Fruit fly (Drosophila melanogaster): ENCODE data around the gene Afti.

Gene Afti

dm6 chr3R:14370199-14370933 lies 43.9 kb upstream of the Afti start (continued):
- TF ChIP-seq CG1529 (GFP tag; optimal IDR thresholded peaks at IDR 0.05) (peak; percentile 52), knrl (GFP tag; IDR thresholded peaks at IDR 0.05; ENCODE audit: partially characterized antibody) (no peak), pnt (GFP tag; optimal IDR thresholded peaks at IDR 0.05) (peak; percentile 71), Sin3A (optimal IDR thresholded peaks at IDR 0.05) (no peak), chif (GFP tag; optimal IDR thresholded peaks at IDR 0.05) (peak; percentile 73 to 84), Aef1 (GFP tag; IDR thresholded peaks at IDR 0.05) (peak; percentile 79), CG14860 (GFP tag; IDR thresholded peaks at IDR 0.05; ENCODE audit: partially characterized antibody) (no peak), CG2129 (GFP tag; IDR thresholded peaks at IDR 0.05; ENCODE audit: partially characterized antibody) (no peak), fd102C (GFP tag; optimal IDR thresholded peaks at IDR 0.05) (no peak), CG18262 (tag; optimal IDR thresholded peaks at IDR 0.05) (peak; percentile 58), lilli (GFP tag; optimal IDR thresholded peaks at IDR 0.05) (peak; percentile 78), corto (GFP tag; optimal IDR thresholded peaks at IDR 0.05) (peak; percentile 78), ttk (GFP tag; IDR thresholded peaks at IDR 0.05) (peak; percentile 80), phol (tag; optimal IDR thresholded peaks at IDR 0.05) (peak; percentile 77), CG7556 (GFP tag; optimal IDR thresholded peaks at IDR 0.05) (peak; percentile 75), D19A (tag; optimal IDR thresholded peaks at IDR 0.05) (peak; percentile 38), CG15696 (tag; optimal IDR thresholded peaks at IDR 0.05) (no peak), sr (GFP tag; IDR thresholded peaks at IDR 0.05) (peak; percentile 66; the same call in 1 of the 3 replicates), CG2889 (GFP tag; IDR thresholded peaks at IDR 0.05) (peak; percentile 75; the same call in 2 of the 3 replicates), CG12155 (GFP tag; optimal IDR thresholded peaks at IDR 0.05) (peak; percentile 70), CG7372 (GFP tag; IDR thresholded peaks at IDR 0.05) (peak; percentile 73), CG8924 (tag; optimal IDR thresholded peaks at IDR 0.05) (peak; percentile 29), ATbp (GFP tag; optimal IDR thresholded peaks at IDR 0.05) (peak; percentile 79), Trl (optimal IDR thresholded peaks at IDR 0.05) (peak; percentile 48 to 74), Trl (GFP tag; optimal IDR thresholded peaks at IDR 0.05) (peak; percentile 68), tap (tag; optimal IDR thresholded peaks at IDR 0.05) (peak; percentile 11), exex (tag; optimal IDR thresholded peaks at IDR 0.05) (peak; percentile 33), Bdp1 (GFP tag; optimal IDR thresholded peaks at IDR 0.05) (peak; percentile 61), Dll (GFP tag; IDR thresholded peaks at IDR 0.05; ENCODE audit: partially characterized antibody) (no peak), YL-1 (GFP tag; optimal IDR thresholded peaks at IDR 0.05) (no peak), CG2202 (tag; optimal IDR thresholded peaks at IDR 0.05) (peak; percentile 19), Lhr (GFP tag; optimal IDR thresholded peaks at IDR 0.05) (peak; percentile 22), Mad (GFP tag; optimal IDR thresholded peaks at IDR 0.05) (peak; percentile 82), Ets97D (GFP tag; optimal IDR thresholded peaks at IDR 0.05) (peak; percentile 34), CG11093 (GFP tag; IDR thresholded peaks at IDR 0.05) (peak; percentile 74), CG16813 (GFP tag; IDR thresholded peaks at IDR 0.05; ENCODE audit: partially characterized antibody) (no peak), shn (GFP tag; optimal IDR thresholded peaks at IDR 0.05) (peak; percentile 31), Dref (GFP tag; IDR thresholded peaks at IDR 0.05) (no peak), Dbx (GFP tag; IDR thresholded peaks at IDR 0.05) (peak; percentile 68; the same call in 2 of the 3 replicates), CG12942 (GFP tag; optimal IDR thresholded peaks at IDR 0.05) (peak; percentile 61), CG12236 (GFP tag; optimal IDR thresholded peaks at IDR 0.05) (peak; percentile 22), CG42726 (GFP tag; IDR thresholded peaks at IDR 0.05; ENCODE audit: partially characterized antibody) (no peak), ap (GFP tag; IDR thresholded peaks at IDR 0.05) (peak; percentile 79), pzg (GFP tag; optimal IDR thresholded peaks at IDR 0.05) (no peak), CG8281 (tag; optimal IDR thresholded peaks at IDR 0.05) (peak; percentile 24), Dp (GFP tag; optimal IDR thresholded peaks at IDR 0.05) (no peak), Eip74EF (GFP tag; optimal IDR thresholded peaks at IDR 0.05) (peak in 1 of 2 experiments; percentile 64), CG10543 (GFP tag; optimal IDR thresholded peaks at IDR 0.05) (no peak), CG17802 (tag; optimal IDR thresholded peaks at IDR 0.05) (peak; percentile 14)

Data from whole organism, embryonic.